Worm (Caenorhabditis elegans) whole organism, early embryonic: ENCODE data around the gene npr-1.

Experiments
- F13C5.2 ChIP-seq: sonication (generic microtip); optimal IDR thresholded peaks from 2 replicates; lab custom pipeline; 2017; ENCODE audit warnings: mild to moderate bottlenecking, missing genetic modification characterization, inconsistent platforms, missing compliant biosample characterization
- aly-1 ChIP-seq: sonication (generic microtip); optimal IDR thresholded peaks from 2 replicates; lab custom pipeline; 2016; ENCODE audit warnings: missing genetic modification characterization, missing compliant biosample characterization
- ama-1 ChIP-seq: fragments of 150-350 bp; optimal IDR thresholded peaks from 2 replicates; lab custom pipeline; 2014
- ceh-36 ChIP-seq: sonication (generic microtip); optimal IDR thresholded peaks from 2 replicates; lab custom pipeline; 2016; ENCODE audit warnings: missing genetic modification characterization, inconsistent platforms, missing compliant biosample characterization
- ets-7 ChIP-seq: sonication (generic microtip); optimal IDR thresholded peaks from 2 replicates; lab custom pipeline; 2016; ENCODE audit warnings: missing genotype, missing genetic modification characterization, missing compliant biosample characterization
- hmbx-1 ChIP-seq: sonication (generic microtip); optimal IDR thresholded peaks from 2 replicates; lab custom pipeline; 2016; ENCODE audit warnings: mild to moderate bottlenecking, missing genetic modification characterization, missing compliant biosample characterization
- hmg-4 ChIP-seq: fragments of 200-800 bp; sonication (Bioruptor generic); optimal IDR thresholded peaks from 2 replicates; lab custom pipeline; 2018; ENCODE audit warnings: mild to moderate bottlenecking, missing genetic modification characterization, missing compliant biosample characterization
- hnd-1 ChIP-seq: sonication (generic microtip); optimal IDR thresholded peaks from 2 replicates; lab custom pipeline; 2016; ENCODE audit warnings: missing genetic modification characterization, missing compliant biosample characterization
- pes-1 ChIP-seq: fragments of 200-800 bp; sonication (Bioruptor generic); IDR thresholded peaks from 2 replicates; pipeline ENCODE4 v1.3.6; 2022; ENCODE audit warnings: missing genetic modification reagents, missing genetic modification characterization, missing compliant biosample characterization
- tbx-11 ChIP-seq: fragments of 200-800 bp; sonication (Bioruptor generic); IDR thresholded peaks from 2 replicates; pipeline ENCODE4 v1.3.6; 2022; ENCODE audit warnings: missing genetic modification characterization, missing compliant biosample characterization
- tbx-37 ChIP-seq: fragments of 200-800 bp; sonication (Bioruptor generic); conservative IDR thresholded peaks from 2 replicates; pipeline ENCODE4 v1.3.6; 2022; ENCODE audit warnings: missing genetic modification reagents, missing genetic modification characterization, missing compliant biosample characterization

ce11 chrX:4720603-4721529, 48.9 kb downstream of the npr-1 start, which contains the start of gene F55D10.4:
- TF ChIP-seq aly-1 (tag; lab: Kevin White, UChicago) (no peak), ama-1 (lab: Kevin White, UChicago) (no peak), pes-1 (no peak), tbx-11 (no peak), F13C5.2 (no peak), hmbx-1 (no peak), tbx-37 (no peak), ets-7 (no peak), hnd-1 (no peak), ceh-36 (tag; lab: Kevin White, UChicago) (no peak), hmg-4 (no peak)
